Fruit fly (Drosophila melanogaster): ENCODE measurements around the gene CG32625.
A peak's percentile ranks its signal among the peaks of the same experiment; 100 is the strongest.

The CG32625 gene

dm6 chrX:13740062-13740461, 16.6 kb downstream of the CG32625 start (continued):
- peak; percentile 74 for TF ChIP-seq CG31627 (GFP tag; optimal IDR thresholded peaks at IDR 0.05)
- TF ChIP-seq Eip78C (GFP tag), result peak; percentile 89
- TF ChIP-seq CG6854 (GFP tag; optimal IDR thresholded peaks at IDR 0.05), result peak; percentile 35
- peak; percentile 87 for TF ChIP-seq svp (GFP tag)
- peak; percentile 66 for TF ChIP-seq Ets21C (GFP tag; optimal IDR thresholded peaks at IDR 0.05)
- TF ChIP-seq CG8632 (GFP tag; optimal IDR thresholded peaks at IDR 0.05), result peak; percentile 70
- peak; percentile 83 for TF ChIP-seq CG32006 (GFP tag; optimal IDR thresholded peaks at IDR 0.05)
- peak; percentile 75 for TF ChIP-seq cyc (GFP tag; optimal IDR thresholded peaks at IDR 0.05)
- TF ChIP-seq CG11902 (GFP tag; optimal IDR thresholded peaks at IDR 0.05), result peak; percentile 48
- TF ChIP-seq salr (GFP tag; optimal IDR thresholded peaks at IDR 0.05), result peak; percentile 71 to 81
- peak; percentile 66 for TF ChIP-seq CG34406 (GFP tag; optimal IDR thresholded peaks at IDR 0.05)
- TF ChIP-seq CG9139 (GFP tag; optimal IDR thresholded peaks at IDR 0.05), result peak; percentile 83

DNA sequence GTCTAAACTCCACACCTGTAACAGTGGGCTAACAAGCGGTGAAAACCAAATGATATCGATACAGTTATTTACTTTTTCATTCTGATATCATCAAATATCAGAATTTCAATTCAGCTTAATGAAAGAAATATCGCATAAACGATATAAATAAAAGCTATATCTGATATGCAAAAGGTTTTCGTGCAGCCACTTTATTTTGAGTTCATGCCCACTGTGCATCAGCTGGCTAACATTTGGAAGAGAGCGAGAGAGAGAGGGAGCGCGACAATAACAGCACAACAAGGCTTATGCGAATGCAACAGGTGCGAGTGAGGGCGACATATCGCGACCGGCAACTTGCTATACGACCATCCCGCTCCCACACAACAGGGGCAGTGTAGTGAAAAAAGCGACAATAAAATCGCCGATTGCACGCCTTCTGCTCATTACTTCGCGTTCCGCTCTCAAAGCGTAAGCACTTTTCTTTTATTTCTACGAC, 17.2 kb downstream of the CG32625 start, which contains the start of gene CG11151:
CG11151 (plus strand) TSS at position 334 of the 478 bp plus-strand sequence.
- TF ChIP-seq Eip93F (GFP tag; optimal IDR thresholded peaks at IDR 0.05) (peak; percentile 94), acj6 (GFP tag; optimal IDR thresholded peaks at IDR 0.05) (peak; percentile 96), CG8632 (GFP tag; optimal IDR thresholded peaks at IDR 0.05) (peak; percentile 96), CG10631 (GFP tag; optimal IDR thresholded peaks at IDR 0.05) (peak; percentile 96), CG11762 (GFP tag; optimal IDR thresholded peaks at IDR 0.05; ENCODE audit: insufficient read depth) (peak; percentile 96), Eip75B (GFP tag; optimal IDR thresholded peaks at IDR 0.05) (peak; percentile 97), fd59A (GFP tag; optimal IDR thresholded peaks at IDR 0.05) (peak; percentile 94), Smox (GFP tag; optimal IDR thresholded peaks at IDR 0.05) (peak; percentile 98), CG10669 (GFP tag; optimal IDR thresholded peaks at IDR 0.05) (peak; percentile 97), CG16779 (tag; optimal IDR thresholded peaks at IDR 0.05) (peak; percentile 94), Sox102F (GFP tag; optimal IDR thresholded peaks at IDR 0.05) (peak; percentile 97), CG9139 (GFP tag; optimal IDR thresholded peaks at IDR 0.05) (peak; percentile 93), CG6792 (GFP tag; optimal IDR thresholded peaks at IDR 0.05) (peak; percentile 97), pdm3 (GFP tag; optimal IDR thresholded peaks at IDR 0.05) (peak; percentile 98), net (GFP tag; optimal IDR thresholded peaks at IDR 0.05) (peak; percentile 97), Hr4 (GFP tag; optimal IDR thresholded peaks at IDR 0.05) (peak; percentile 96), vri (GFP tag; optimal IDR thresholded peaks at IDR 0.05) (peak; percentile 96), fkh (GFP tag; optimal IDR thresholded peaks at IDR 0.05) (peak; percentile 77), ss (GFP tag; optimal IDR thresholded peaks at IDR 0.05) (peak; percentile 95 to 96), fd85E (GFP tag; optimal IDR thresholded peaks at IDR 0.05) (peak; percentile 89), dac (GFP tag; optimal IDR thresholded peaks at IDR 0.05) (peak; percentile 94), Ets21C (GFP tag; optimal IDR thresholded peaks at IDR 0.05) (peak; percentile 97), Hr38 (GFP tag; optimal IDR thresholded peaks at IDR 0.05) (peak; percentile 75), CG11902 (GFP tag; optimal IDR thresholded peaks at IDR 0.05) (peak; percentile 91), Eip78C (GFP tag) (peak; percentile 99), esn (GFP tag; optimal IDR thresholded peaks at IDR 0.05) (peak; percentile 97), cyc (GFP tag; optimal IDR thresholded peaks at IDR 0.05) (peak; percentile 95), CG6163 (GFP tag; IDR thresholded peaks at IDR 0.05) (peak; percentile 97), CG1621 (tag; optimal IDR thresholded peaks at IDR 0.05) (peak; percentile 97), CG15336 (GFP tag; IDR thresholded peaks at IDR 0.05) (peak; percentile 98), Sox15 (GFP tag; optimal IDR thresholded peaks at IDR 0.05) (peak; percentile 93), eg (GFP tag; IDR thresholded peaks at IDR 0.05) (peak; percentile 97), OdsH (GFP tag; optimal IDR thresholded peaks at IDR 0.05) (peak; percentile 97), CG7368 (GFP tag; optimal IDR thresholded peaks at IDR 0.05) (peak; percentile 97), CG8119 (GFP tag; IDR thresholded peaks at IDR 0.05) (peak; percentile 95), CG8319 (GFP tag; optimal IDR thresholded peaks at IDR 0.05) (peak; percentile 92), Lpt (GFP tag; optimal IDR thresholded peaks at IDR 0.05) (peak; percentile 96), CG32006 (GFP tag; optimal IDR thresholded peaks at IDR 0.05) (peak; percentile 97), CG6276 (GFP tag; optimal IDR thresholded peaks at IDR 0.05) (peak; percentile 98), spab (GFP tag; optimal IDR thresholded peaks at IDR 0.05) (peak; percentile 91), achi (GFP tag; optimal IDR thresholded peaks at IDR 0.05) (peak; percentile 96), CG34406 (GFP tag; optimal IDR thresholded peaks at IDR 0.05) (peak; percentile 96), Met (GFP tag; optimal IDR thresholded peaks at IDR 0.05) (peak; percentile 98), CG31627 (GFP tag; optimal IDR thresholded peaks at IDR 0.05) (peak; percentile 97), CG3919 (GFP tag; optimal IDR thresholded peaks at IDR 0.05) (peak; percentile 95), svp (GFP tag) (peak; percentile 98)
